Fruit fly (Drosophila melanogaster) whole organism, embryonic: ENCODE measurements around the gene CG32299.
A peak's percentile ranks its signal among the peaks of the same experiment; 100 is the strongest.

Experiments used
- Antp ChIP-seq: fragments of 200-800 bp; sonication (Bioruptor generic); optimal IDR thresholded peaks from 3 replicates; lab custom pipeline; 2016; ENCODE audit warnings: missing biosample characterization, missing genetic modification characterization
- BEAF-32 ChIP-seq: fragments of 200-800 bp; sonication (Bioruptor generic); optimal IDR thresholded peaks from 3 replicates; lab custom pipeline; 2017; ENCODE audit warnings: missing biosample characterization, missing genetic modification characterization, mild to moderate bottlenecking, moderate library complexity, missing genetic modification reagents
- Bgb ChIP-seq: fragments of 200-800 bp; sonication (Bioruptor generic); IDR thresholded peaks from 2 replicates; pipeline ENCODE4 v1.3.6; 2022; ENCODE audit warnings: missing biosample characterization, missing genetic modification characterization; ENCODE audit not compliant: partially characterized antibody
- CG12155 ChIP-seq: fragments of 200-800 bp; sonication (Bioruptor generic); optimal IDR thresholded peaks from 3 replicates; lab custom pipeline; 2016; ENCODE audit warnings: missing biosample characterization, missing genetic modification characterization
- CG12659 ChIP-seq: fragments of 200-800 bp; sonication (Bioruptor generic); optimal IDR thresholded peaks from 3 replicates; lab custom pipeline; 2017; ENCODE audit warnings: mild to moderate bottlenecking, missing biosample characterization, missing genetic modification reagents, missing genetic modification characterization
- CG12769 ChIP-seq: fragments of 200-800 bp; sonication (Bioruptor generic); optimal IDR thresholded peaks from 2 replicates; lab custom pipeline; 2019; ENCODE audit warnings: missing biosample characterization, mild to moderate bottlenecking, missing genetic modification characterization, moderate library complexity
- CG13424 ChIP-seq: fragments of 200-800 bp; sonication (Bioruptor generic); optimal IDR thresholded peaks from 2 replicates; lab custom pipeline; 2019; ENCODE audit warnings: missing biosample characterization, mild to moderate bottlenecking, missing genetic modification characterization, moderate library complexity
- CG13624 ChIP-seq: fragments of 200-800 bp; sonication (Bioruptor generic); optimal IDR thresholded peaks from 2 replicates; lab custom pipeline; 2016; ENCODE audit warnings: missing biosample characterization, missing genetic modification characterization
- CG15011 ChIP-seq: fragments of 200-800 bp; sonication (Bioruptor generic); optimal IDR thresholded peaks from 3 replicates; lab custom pipeline; 2018; ENCODE audit warnings: missing biosample characterization, mild to moderate bottlenecking, missing genetic modification characterization
- CG1603 ChIP-seq: fragments of 200-800 bp; sonication (Bioruptor generic); optimal IDR thresholded peaks from 2 replicates; lab custom pipeline; 2019; ENCODE audit warnings: missing biosample characterization, mild to moderate bottlenecking, missing genetic modification characterization, moderate library complexity
- CG17802 ChIP-seq: fragments of 200-800 bp; sonication (Bioruptor generic); optimal IDR thresholded peaks from 2 replicates; lab custom pipeline; 2018; ENCODE audit warnings: missing biosample characterization, mild to moderate bottlenecking, missing genetic modification characterization, moderate library complexity
- CG1832 ChIP-seq: fragments of 200-800 bp; sonication (Bioruptor generic); optimal IDR thresholded peaks from 2 replicates; lab custom pipeline; 2017; ENCODE audit warnings: missing biosample characterization, mild to moderate bottlenecking, missing genetic modification characterization, inconsistent platforms
- CG2199 ChIP-seq: fragments of 200-800 bp; sonication (Bioruptor generic); IDR thresholded peaks from 3 replicates; pipeline ENCODE4 v1.3.6; 2022; ENCODE audit warnings: missing biosample characterization, missing genetic modification characterization
- CG8290 ChIP-seq, 3 experiments: fragments of 200-800 bp; sonication (Bioruptor generic); optimal IDR thresholded peaks; 2 replicates each; lab custom pipeline; 2016 to 2019; ENCODE audit warnings: missing biosample characterization in 3 of 3, missing genetic modification characterization in 3 of 3, mild to moderate bottlenecking in 2 of 3, moderate library complexity in 1 of 3
- CG8478 ChIP-seq: fragments of >200 bp; optimal IDR thresholded peaks from 2 replicates; lab custom pipeline; 2018
- CG9932 ChIP-seq: fragments of 200-800 bp; sonication (Bioruptor generic); IDR thresholded peaks from 2 replicates; pipeline ENCODE4 v1.3.6; 2022; ENCODE audit warnings: missing biosample characterization, missing genetic modification characterization
- CHES-1-like ChIP-seq: fragments of 200-800 bp; sonication (Bioruptor generic); optimal IDR thresholded peaks from 2 replicates; lab custom pipeline; 2016; ENCODE audit warnings: missing biosample characterization, missing genetic modification characterization
- Dad ChIP-seq: fragments of 200-800 bp; sonication (Bioruptor generic); optimal IDR thresholded peaks from 3 replicates; lab custom pipeline; 2016; ENCODE audit warnings: missing biosample characterization, missing genetic modification characterization
- Fer1 ChIP-seq: fragments of 200-800 bp; sonication (Bioruptor generic); optimal IDR thresholded peaks from 2 replicates; lab custom pipeline; 2017; ENCODE audit warnings: missing biosample characterization, mild to moderate bottlenecking, missing genetic modification characterization
- HLH4C ChIP-seq: fragments of 200-800 bp; sonication (Bioruptor generic); IDR thresholded peaks from 3 replicates; pipeline ENCODE4 v1.3.6; 2022; ENCODE audit warnings: missing biosample characterization, missing genetic modification characterization; ENCODE audit not compliant: partially characterized antibody
- Hmr ChIP-seq: fragments of 200-800 bp; sonication (Bioruptor generic); optimal IDR thresholded peaks from 3 replicates; lab custom pipeline; 2017; ENCODE audit warnings: mild to moderate bottlenecking, missing biosample characterization, missing genetic modification reagents, missing genetic modification characterization
- Hr3 ChIP-seq: fragments of 200-800 bp; sonication (Bioruptor generic); optimal IDR thresholded peaks from 3 replicates; lab custom pipeline; 2016; ENCODE audit warnings: missing biosample characterization, missing genetic modification characterization
- MBD-R2 ChIP-seq: fragments of 200-800 bp; sonication (Bioruptor generic); IDR thresholded peaks from 2 replicates; pipeline ENCODE4 v1.3.6; 2022; ENCODE audit warnings: missing biosample characterization, missing genetic modification characterization
- NFAT ChIP-seq: fragments of 200-800 bp; sonication (Bioruptor generic); IDR thresholded peaks from 2 replicates; pipeline ENCODE4 v1.3.6; 2022; ENCODE audit warnings: missing biosample characterization, missing genetic modification characterization
- Opbp ChIP-seq: fragments of 200-800 bp; sonication (Bioruptor generic); IDR thresholded peaks from 3 replicates; pipeline ENCODE4 v1.3.6; 2022; ENCODE audit warnings: missing biosample characterization, missing genetic modification characterization; ENCODE audit not compliant: partially characterized antibody
- PHDP ChIP-seq: fragments of 200-800 bp; sonication (Bioruptor generic); optimal IDR thresholded peaks from 3 replicates; lab custom pipeline; 2018; ENCODE audit warnings: missing biosample characterization, mild to moderate bottlenecking, missing genetic modification characterization, moderate library complexity
- Sox100B ChIP-seq: fragments of 200-800 bp; sonication (Bioruptor generic); optimal IDR thresholded peaks from 3 replicates; lab custom pipeline; 2018; ENCODE audit warnings: missing biosample characterization, mild to moderate bottlenecking, missing genetic modification characterization
- Sry-δ ChIP-seq: fragments of 200-800 bp; sonication (Bioruptor generic); optimal IDR thresholded peaks from 2 replicates; lab custom pipeline; 2016; ENCODE audit warnings: missing biosample characterization, missing genetic modification characterization
- Xrp1 ChIP-seq: fragments of 200-800 bp; sonication (Bioruptor generic); IDR thresholded peaks from 2 replicates; pipeline ENCODE4 v1.3.6; 2022; ENCODE audit warnings: missing biosample characterization, missing genetic modification characterization
- YL-1 ChIP-seq: fragments of 200-800 bp; sonication (Bioruptor generic); optimal IDR thresholded peaks from 3 replicates; lab custom pipeline; 2017; ENCODE audit warnings: missing biosample characterization, mild to moderate bottlenecking, missing genetic modification characterization
- ato ChIP-seq: fragments of 200-800 bp; sonication (Bioruptor generic); IDR thresholded peaks from 2 replicates; pipeline ENCODE4 v1.3.6; 2022; ENCODE audit warnings: missing biosample characterization, missing genetic modification characterization; ENCODE audit not compliant: partially characterized antibody
- cas ChIP-seq: fragments of 200-800 bp; sonication (Bioruptor generic); IDR thresholded peaks from 2 replicates; pipeline ENCODE4 v1.3.6; 2022; ENCODE audit warnings: missing biosample characterization, missing genetic modification characterization
- chn ChIP-seq: fragments of 200-800 bp; sonication (Bioruptor generic); optimal IDR thresholded peaks from 2 replicates; lab custom pipeline; 2016; ENCODE audit warnings: missing biosample characterization, missing genetic modification characterization
- cwo ChIP-seq: fragments of 200-800 bp; sonication (Bioruptor generic); optimal IDR thresholded peaks from 3 replicates; lab custom pipeline; 2017; ENCODE audit warnings: missing biosample characterization, missing genetic modification characterization, mild to moderate bottlenecking, moderate library complexity, missing genetic modification reagents
- disco-r ChIP-seq: fragments of 200-800 bp; sonication (Bioruptor generic); optimal IDR thresholded peaks from 2 replicates; lab custom pipeline; 2016; ENCODE audit warnings: missing biosample characterization, missing genetic modification characterization
- kay ChIP-seq: fragments of 200-800 bp; sonication (Bioruptor generic); optimal IDR thresholded peaks from 2 replicates; lab custom pipeline; 2016; ENCODE audit warnings: missing biosample characterization, missing genetic modification characterization
- knrl ChIP-seq: fragments of 200-800 bp; sonication (Bioruptor generic); IDR thresholded peaks from 3 replicates; pipeline ENCODE4 v1.3.6; 2022; ENCODE audit warnings: missing biosample characterization, missing genetic modification characterization; ENCODE audit not compliant: partially characterized antibody
- lilli ChIP-seq: fragments of 200-800 bp; sonication (Bioruptor generic); optimal IDR thresholded peaks from 3 replicates; lab custom pipeline; 2016; ENCODE audit warnings: missing biosample characterization, missing genetic modification characterization
- mam ChIP-seq: fragments of 200-800 bp; sonication (Bioruptor generic); optimal IDR thresholded peaks from 3 replicates; lab custom pipeline; 2016; ENCODE audit warnings: missing biosample characterization, missing genetic modification characterization
- onecut ChIP-seq: fragments of 200-800 bp; sonication (Bioruptor generic); IDR thresholded peaks from 2 replicates; pipeline ENCODE4 v1.3.6; 2022; ENCODE audit warnings: missing biosample characterization, missing genetic modification characterization
- pb ChIP-seq: fragments of 200-800 bp; sonication (Bioruptor generic); optimal IDR thresholded peaks from 3 replicates; lab custom pipeline; 2016; ENCODE audit warnings: missing biosample characterization, missing genetic modification characterization
- repo ChIP-seq: fragments of 200-800 bp; sonication (Bioruptor generic); optimal IDR thresholded peaks from 2 replicates; lab custom pipeline; 2016; ENCODE audit warnings: missing biosample characterization, missing genetic modification characterization
- shn ChIP-seq: fragments of 200-800 bp; sonication (Bioruptor generic); optimal IDR thresholded peaks from 3 replicates; lab custom pipeline; 2016; ENCODE audit warnings: missing biosample characterization, missing genetic modification characterization
- sna ChIP-seq: fragments of 200-800 bp; sonication (Bioruptor generic); IDR thresholded peaks from 2 replicates; pipeline ENCODE4 v1.3.6; 2022; ENCODE audit warnings: missing biosample characterization, missing genetic modification characterization; ENCODE audit not compliant: partially characterized antibody
- tna ChIP-seq: fragments of 200-800 bp; sonication (Bioruptor generic); IDR thresholded peaks from 2 replicates; pipeline ENCODE4 v1.3.6; 2022; ENCODE audit warnings: missing biosample characterization, missing genetic modification characterization; ENCODE audit not compliant: partially characterized antibody
- usp ChIP-seq: fragments of >200 bp; optimal IDR thresholded peaks from 2 replicates; lab custom pipeline; 2017; ENCODE audit warnings: missing biosample characterization, missing genetic modification characterization
- vvl ChIP-seq: fragments of 200-800 bp; sonication (Bioruptor generic); IDR thresholded peaks from 2 replicates; pipeline ENCODE4 v1.3.6; 2022; ENCODE audit warnings: missing biosample characterization, missing genetic modification characterization

The CG32299 gene

DNA sequence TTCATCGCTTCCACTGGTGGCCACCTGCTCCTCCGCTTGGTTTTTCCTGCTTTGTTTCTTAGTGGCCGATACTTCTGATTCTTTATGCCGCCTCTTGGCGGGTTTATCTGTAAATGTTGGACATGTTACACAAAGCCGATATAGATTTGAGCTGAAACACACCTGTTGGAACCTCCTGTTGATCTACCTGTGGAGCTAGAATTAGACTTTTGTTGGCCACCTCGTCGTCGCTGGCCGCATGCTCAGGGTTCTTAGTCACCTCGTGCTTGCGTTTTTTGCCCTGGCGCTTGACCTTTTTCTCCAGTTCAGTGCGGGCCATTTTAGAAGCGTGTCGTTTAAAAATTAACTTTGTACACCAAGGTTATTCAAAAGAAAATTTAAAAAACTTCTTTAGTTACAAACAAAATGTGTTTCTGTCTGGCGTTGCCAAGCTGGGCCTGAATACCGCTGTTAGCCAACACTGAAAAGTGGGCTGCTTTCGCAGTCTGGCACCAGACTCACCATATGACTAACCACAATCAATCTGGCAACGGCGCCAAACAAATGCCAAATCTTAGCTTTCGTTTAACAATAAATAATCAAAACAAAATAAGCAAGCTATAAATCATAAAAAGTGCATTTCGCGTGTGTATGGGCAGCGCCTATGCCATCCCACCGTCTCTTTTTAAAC is 13.5 kb downstream of the CG32299 start, which contains the start of the genes CG15877 and Svil (continued):
- no peak for TF ChIP-seq Sox100B
- TF ChIP-seq Bgb (GFP tag; lab: Robert Waterston, UW), result peak; percentile 50
- no peak for TF ChIP-seq CG8478 (lab: Kevin White, UChicago)
- no peak for TF ChIP-seq cwo (GFP tag; lab: Kevin White, UChicago)
- no peak for TF ChIP-seq CG12155 (GFP tag; lab: Kevin White, UChicago)
- peak; percentile 76 for TF ChIP-seq kay (GFP tag; lab: Kevin White, UChicago)
- no peak for TF ChIP-seq Dad (GFP tag; lab: Kevin White, UChicago)
- peak; percentile 56 for TF ChIP-seq CG9932
- TF ChIP-seq Opbp (GFP tag; lab: Robert Waterston, UW), result peak; percentile 59; the same call in 2 of the 3 replicates
- TF ChIP-seq ato (GFP tag; lab: Robert Waterston, UW), result peak; percentile 45; the same call in 1 of the 2 replicates
- TF ChIP-seq usp, result no peak
- TF ChIP-seq MBD-R2 (GFP tag; lab: Robert Waterston, UW), result peak; percentile 99
- no peak for TF ChIP-seq CG15011 (GFP tag; lab: Kevin White, UChicago)
- TF ChIP-seq BEAF-32 (GFP tag; lab: Kevin White, UChicago), result peak; percentile 30
- TF ChIP-seq CG2199 (GFP tag; lab: Robert Waterston, UW), result 0 out of 3 replicates have a peak, but pooled peaks have one; percentile 52
- TF ChIP-seq CG13624 (GFP tag; lab: Kevin White, UChicago), result peak; percentile 22
- TF ChIP-seq tna, result no peak
- TF ChIP-seq HLH4C, result peak; percentile 46; the same call in 2 of the 3 replicates
- peak; percentile 36 for TF ChIP-seq CG12659
- TF ChIP-seq vvl, result no peak; the same call in 1 of the 2 replicates
- peak; percentile 66 for TF ChIP-seq YL-1 (GFP tag; lab: Kevin White, UChicago)
- TF ChIP-seq repo, result peak; percentile 31
- peak; percentile 25 for TF ChIP-seq Hmr
- TF ChIP-seq disco-r, result no peak
- no peak for TF ChIP-seq cas (GFP tag; lab: Robert Waterston, UW)
- no peak for TF ChIP-seq onecut (GFP tag; lab: Robert Waterston, UW)
- no peak for TF ChIP-seq pb (GFP tag; lab: Kevin White, UChicago)
- peak; percentile 54 for TF ChIP-seq mam
- no peak for TF ChIP-seq CG13424 (tag; lab: Kevin White, UChicago)
- TF ChIP-seq NFAT (GFP tag; lab: Robert Waterston, UW), result peak; percentile 66; the same call in 1 of the 2 replicates
- no peak for TF ChIP-seq Hr3 (GFP tag; lab: Kevin White, UChicago)
- peak; percentile 28 for TF ChIP-seq Antp (GFP tag; lab: Kevin White, UChicago)
- TF ChIP-seq Fer1 (GFP tag; lab: Kevin White, UChicago), result peak; percentile 4
- no peak for TF ChIP-seq CG1832
- TF ChIP-seq CG1603 (tag; lab: Kevin White, UChicago), result peak; percentile 72
- TF ChIP-seq CG12769 (tag; lab: Kevin White, UChicago), result peak; percentile 29
- TF ChIP-seq Sry-δ (GFP tag; lab: Kevin White, UChicago), result peak; percentile 28
- no peak for TF ChIP-seq shn (GFP tag; lab: Kevin White, UChicago)
- no peak for TF ChIP-seq sna (GFP tag; lab: Robert Waterston, UW)
- TF ChIP-seq PHDP, result no peak
- TF ChIP-seq chn (GFP tag; lab: Kevin White, UChicago), result peak; percentile 45
- 0 out of 3 replicates have a peak, but pooled peaks have one; percentile 30 for TF ChIP-seq knrl
- TF ChIP-seq lilli (GFP tag; lab: Kevin White, UChicago), result peak; percentile 16
- TF ChIP-seq CHES-1-like (GFP tag; lab: Kevin White, UChicago), result peak; percentile 0
- peak; percentile 48 for TF ChIP-seq Xrp1 (GFP tag; lab: Robert Waterston, UW)
- TF ChIP-seq CG8290 (GFP tag; optimal IDR thresholded peaks at IDR 0.05; lab: Kevin White, UChicago), result no peak
- TF ChIP-seq CG8290 (tag; optimal IDR thresholded peaks at IDR 0.05; lab: Kevin White, UChicago), result peak in 1 of 2 experiments; percentile 48
- peak; percentile 47 for TF ChIP-seq CG17802 (tag; lab: Kevin White, UChicago)
- TF ChIP-seq, all 482 proteins: peak for 89
